Worm (Caenorhabditis elegans) whole organism, late embryonic: ENCODE results near the gene F21H7.2.

ENCODE experiments used
- F13H6.1 ChIP-seq: sonication (generic microtip); optimal IDR thresholded peaks from 2 replicates; lab custom pipeline; 2016; ENCODE audit warnings: missing genetic modification characterization, missing compliant biosample characterization
- T23F11.4 ChIP-seq: fragments of 200-800 bp; sonication (Bioruptor generic); optimal IDR thresholded peaks from 2 replicates; lab custom pipeline; 2018; ENCODE audit warnings: mild to moderate bottlenecking, missing genetic modification characterization, missing compliant biosample characterization
- ahr-1 ChIP-seq: sonication (generic microtip); optimal IDR thresholded peaks from 2 replicates; lab custom pipeline; 2016; ENCODE audit warnings: missing genetic modification characterization, missing compliant biosample characterization
- ceh-19 ChIP-seq: fragments of 200-800 bp; sonication (Bioruptor generic); optimal IDR thresholded peaks from 2 replicates; lab custom pipeline; 2018; ENCODE audit warnings: mild to moderate bottlenecking, missing genetic modification characterization, missing compliant biosample characterization
- ceh-2 ChIP-seq: sonication (generic microtip); optimal IDR thresholded peaks from 2 replicates; lab custom pipeline; 2016; ENCODE audit warnings: missing genotype, missing genetic modification characterization, missing compliant biosample characterization
- ceh-22 ChIP-seq: sonication (generic microtip); optimal IDR thresholded peaks from 2 replicates; lab custom pipeline; 2017; ENCODE audit warnings: missing biosample characterization, missing genetic modification characterization
- ceh-24 ChIP-seq: sonication (generic microtip); optimal IDR thresholded peaks from 2 replicates; lab custom pipeline; 2016; ENCODE audit warnings: mild to moderate bottlenecking, missing genetic modification characterization, missing compliant biosample characterization
- ceh-30 ChIP-seq: fragments of 150-350 bp; optimal IDR thresholded peaks from 2 replicates; lab custom pipeline; 2014; ENCODE audit warnings: missing biosample characterization, missing genetic modification characterization
- ceh-31 ChIP-seq: sonication (generic microtip); optimal IDR thresholded peaks from 2 replicates; lab custom pipeline; 2016; ENCODE audit warnings: missing genetic modification characterization, missing compliant biosample characterization
- ceh-45 ChIP-seq: fragments of 200-800 bp; sonication (Bioruptor generic); IDR thresholded peaks from 2 replicates; pipeline ENCODE4 v1.3.6; 2022; ENCODE audit warnings: missing genetic modification reagents, missing genetic modification characterization, missing compliant biosample characterization
- ceh-6 ChIP-seq: fragments of 200-800 bp; sonication (Bioruptor generic); optimal IDR thresholded peaks from 2 replicates; lab custom pipeline; 2018; ENCODE audit warnings: mild to moderate bottlenecking, missing genetic modification characterization, missing compliant biosample characterization
- ceh-9 ChIP-seq: sonication (generic microtip); optimal IDR thresholded peaks from 2 replicates; lab custom pipeline; 2016; ENCODE audit warnings: mild to moderate bottlenecking, missing genetic modification characterization, inconsistent platforms, missing compliant biosample characterization
- che-1 ChIP-seq: sonication (generic microtip); optimal IDR thresholded peaks from 2 replicates; lab custom pipeline; 2016; ENCODE audit warnings: mild to moderate bottlenecking, missing genetic modification characterization, missing compliant biosample characterization
- dmd-4 ChIP-seq: sonication (generic microtip); optimal IDR thresholded peaks from 2 replicates; lab custom pipeline; 2016; ENCODE audit warnings: borderline replicate concordance, missing genetic modification characterization, missing compliant biosample characterization
- fkh-6 ChIP-seq: sonication (generic microtip); optimal IDR thresholded peaks from 2 replicates; lab custom pipeline; 2016; ENCODE audit warnings: missing genetic modification characterization, missing compliant biosample characterization
- lim-6 ChIP-seq: sonication (generic microtip); optimal IDR thresholded peaks from 2 replicates; lab custom pipeline; 2016; ENCODE audit warnings: missing genetic modification characterization, missing compliant biosample characterization
- lin-11 ChIP-seq: fragments of 200-800 bp; sonication (Bioruptor generic); optimal IDR thresholded peaks from 2 replicates; lab custom pipeline; 2018; ENCODE audit warnings: mild to moderate bottlenecking, missing genetic modification characterization, missing compliant biosample characterization
- madf-2 ChIP-seq: sonication (generic microtip); optimal IDR thresholded peaks from 2 replicates; lab custom pipeline; 2017; ENCODE audit warnings: missing genetic modification characterization, missing compliant biosample characterization
- mec-3 ChIP-seq: sonication (generic microtip); optimal IDR thresholded peaks from 2 replicates; lab custom pipeline; 2016; ENCODE audit warnings: borderline replicate concordance, missing genetic modification characterization, missing compliant biosample characterization
- nhr-11 ChIP-seq: fragments of 150-350 bp; optimal IDR thresholded peaks from 2 replicates; lab custom pipeline; 2014; ENCODE audit warnings: missing biosample characterization, missing genetic modification characterization
- nhr-232 ChIP-seq: sonication (generic microtip); optimal IDR thresholded peaks from 2 replicates; lab custom pipeline; 2016; ENCODE audit warnings: missing genetic modification characterization, missing compliant biosample characterization
- npax-4 ChIP-seq: sonication (generic microtip); optimal IDR thresholded peaks from 2 replicates; lab custom pipeline; 2016; ENCODE audit warnings: missing genetic modification characterization, missing compliant biosample characterization
- pax-1 ChIP-seq: fragments of 150-350 bp; optimal IDR thresholded peaks from 2 replicates; lab custom pipeline; 2014; ENCODE audit warnings: missing biosample characterization, missing genetic modification characterization
- pha-4 ChIP-seq: fragments of 150-350 bp; optimal IDR thresholded peaks from 2 replicates; lab custom pipeline; 2018; ENCODE audit warnings: missing biosample characterization, missing genetic modification reagents, missing genetic modification characterization
- pqm-1 ChIP-seq: sonication (generic microtip); optimal IDR thresholded peaks from 2 replicates; lab custom pipeline; 2016; ENCODE audit warnings: missing genetic modification characterization, missing compliant biosample characterization
- pros-1 ChIP-seq: fragments of 150-350 bp; optimal IDR thresholded peaks from 2 replicates; lab custom pipeline; 2014; ENCODE audit warnings: missing biosample characterization, missing genetic modification reagents, missing genetic modification characterization
- ref-2 ChIP-seq: sonication (generic microtip); optimal IDR thresholded peaks from 2 replicates; lab custom pipeline; 2016; ENCODE audit warnings: missing genetic modification characterization, missing compliant biosample characterization
- sdc-2 ChIP-seq: sonication (generic microtip); optimal IDR thresholded peaks from 2 replicates; lab custom pipeline; 2016; ENCODE audit warnings: missing genotype, missing genetic modification characterization, missing compliant biosample characterization
- syd-9 ChIP-seq: sonication (generic microtip); optimal IDR thresholded peaks from 2 replicates; lab custom pipeline; 2016; ENCODE audit warnings: mild to moderate bottlenecking, missing genetic modification characterization, moderate library complexity, missing compliant biosample characterization
- tbx-2 ChIP-seq: sonication (generic microtip); optimal IDR thresholded peaks from 2 replicates; lab custom pipeline; 2016; ENCODE audit warnings: missing genetic modification characterization, missing compliant biosample characterization
- tbx-7 ChIP-seq: sonication (generic microtip); optimal IDR thresholded peaks from 2 replicates; lab custom pipeline; 2016; ENCODE audit warnings: missing genotype, missing genetic modification characterization, missing compliant biosample characterization
- ttx-3 ChIP-seq: sonication (generic microtip); optimal IDR thresholded peaks from 2 replicates; lab custom pipeline; 2016; ENCODE audit warnings: missing genetic modification reagents, missing genetic modification characterization, missing compliant biosample characterization
- unc-42 ChIP-seq: sonication (generic microtip); optimal IDR thresholded peaks from 2 replicates; lab custom pipeline; 2016; ENCODE audit warnings: missing genotype, missing genetic modification characterization, missing compliant biosample characterization
- zip-5 ChIP-seq: sonication (generic microtip); optimal IDR thresholded peaks from 2 replicates; lab custom pipeline; 2016; ENCODE audit warnings: missing genetic modification characterization, missing compliant biosample characterization
- ztf-16 ChIP-seq: sonication (generic microtip); optimal IDR thresholded peaks from 2 replicates; lab custom pipeline; 2017; ENCODE audit warnings: missing genetic modification characterization, missing compliant biosample characterization

F21H7.2 gene

ce11 chrV:16192114-16192513 is 37.7 kb downstream of the F21H7.2 start, which contains the start of gene srh-279:
Gene srh-279, plus strand, starts transcription at chrV:16192414.
- no peak for TF ChIP-seq mec-3 (tag; lab: Kevin White, UChicago)
- no peak for TF ChIP-seq tbx-7 (tag; lab: Kevin White, UChicago)

DNA sequence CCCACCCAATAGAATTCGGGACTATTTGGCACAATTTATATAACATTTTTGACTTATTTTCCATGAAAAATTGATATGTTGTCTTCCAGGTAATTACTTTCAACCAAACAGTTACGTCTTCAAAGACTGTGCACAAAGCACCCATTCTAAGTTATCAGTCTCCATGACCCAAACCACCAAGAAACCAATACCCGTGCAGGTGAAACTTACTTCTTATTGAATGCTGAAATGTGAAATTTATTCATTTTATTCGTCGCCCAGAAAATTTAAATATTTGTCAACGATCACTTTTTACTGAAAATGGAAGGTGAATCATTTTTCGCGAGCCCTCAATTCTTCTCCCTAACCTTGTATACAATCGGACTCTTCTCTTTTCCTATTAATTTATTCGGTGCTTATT is 39.3 kb downstream of the F21H7.2 start, which contains the start of gene srh-281:
Gene srh-281, plus strand, starts transcription at position 301 of the 400 bp plus-strand sequence.
- TF ChIP-seq ceh-30 (tag; lab: Kevin White, UChicago), result no peak
- no peak for TF ChIP-seq unc-42 (tag; lab: Kevin White, UChicago)
- TF ChIP-seq zip-5 (tag; lab: Kevin White, UChicago), result no peak
- TF ChIP-seq tbx-7 (tag; lab: Kevin White, UChicago), result no peak
- no peak for TF ChIP-seq nhr-232 (tag; lab: Kevin White, UChicago)
- TF ChIP-seq che-1 (tag; lab: Kevin White, UChicago), result no peak
- no peak for TF ChIP-seq ceh-22 (tag; lab: Kevin White, UChicago)
- TF ChIP-seq ceh-2 (tag; lab: Kevin White, UChicago), result no peak
- TF ChIP-seq ttx-3 (tag; lab: Kevin White, UChicago), result no peak
- TF ChIP-seq, all 69 proteins: peak for 0

DNA sequence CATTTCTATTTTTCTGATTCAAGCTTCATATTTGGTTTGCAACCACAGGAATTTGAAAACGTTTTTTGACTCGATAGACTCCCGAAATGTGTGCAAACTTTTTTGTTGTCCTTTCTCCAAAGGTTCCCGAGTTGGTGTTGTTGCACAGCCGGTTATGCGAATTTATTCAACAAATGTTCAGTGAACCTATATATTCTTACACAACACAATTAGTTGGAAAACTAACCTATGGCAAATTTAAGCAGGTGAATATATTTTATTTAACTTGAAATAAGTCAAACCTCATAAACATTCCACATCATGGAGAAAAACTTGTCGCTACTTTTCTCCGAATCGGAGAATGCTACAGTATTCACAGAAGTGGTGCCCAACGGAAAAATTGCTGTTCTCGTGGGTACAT is 46.4 kb downstream of the F21H7.2 start, which contains the start of gene srz-14:
Gene srz-14, plus strand, starts transcription at position 301 of the 400 bp plus-strand sequence.
- TF ChIP-seq pha-4 (no peak), pax-1 (tag; lab: Kevin White, UChicago) (no peak)

DNA sequence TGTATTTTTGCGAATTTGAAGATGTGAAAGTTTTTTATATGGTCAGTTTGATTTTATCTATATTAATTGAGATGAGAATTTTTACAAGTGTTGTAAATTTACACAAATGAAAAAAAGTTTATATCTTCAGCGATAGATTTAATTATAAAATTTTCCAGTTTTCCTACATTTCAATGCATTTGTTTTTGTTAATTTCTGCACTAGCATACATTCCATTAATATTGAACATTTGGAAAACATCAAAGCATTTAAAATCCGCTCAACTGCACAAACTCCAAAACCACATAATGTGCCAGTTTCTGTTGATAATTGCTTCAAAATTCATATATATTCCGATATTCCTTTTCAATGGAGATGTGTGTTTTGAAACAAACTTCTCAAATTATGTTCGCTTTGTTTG is 46.9 kb downstream of the F21H7.2 start, which contains the start of gene srh-277:
Gene srh-277, plus strand, starts transcription at position 301 of the 400 bp plus-strand sequence.
- no peak for TF ChIP-seq syd-9 (tag; lab: Kevin White, UChicago)
- no peak for TF ChIP-seq sdc-2 (tag; lab: Kevin White, UChicago)
- no peak for TF ChIP-seq pha-4
- no peak for TF ChIP-seq npax-4 (tag; lab: Kevin White, UChicago)
- no peak for TF ChIP-seq F13H6.1 (tag; lab: Kevin White, UChicago)
- TF ChIP-seq ceh-19 (GFP tag; lab: Kevin White, UChicago), result no peak
- TF ChIP-seq zip-5 (tag; lab: Kevin White, UChicago), result no peak
- TF ChIP-seq ztf-16 (tag; lab: Kevin White, UChicago), result no peak
- TF ChIP-seq, all 69 proteins: peak for 0

DNA sequence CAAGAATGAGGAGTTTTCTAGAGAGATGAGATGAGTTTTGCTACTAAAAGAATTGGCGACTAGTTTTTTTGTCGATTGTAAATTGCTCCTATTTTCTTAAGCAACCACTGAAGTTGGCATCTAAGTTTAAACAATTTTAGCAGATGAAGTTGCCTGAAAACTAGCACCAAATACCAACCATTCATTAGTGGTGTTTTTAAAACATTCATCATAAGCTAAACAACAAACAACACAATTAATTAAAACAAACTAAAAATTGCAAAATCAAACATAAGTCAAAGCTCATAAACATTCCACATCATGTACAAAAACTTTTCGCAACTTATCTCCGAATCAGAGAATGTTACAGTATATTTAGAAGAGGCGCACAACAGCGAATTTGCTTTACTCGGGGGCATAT is 47.7 kb downstream of the F21H7.2 start, which contains the start of gene srz-13:
Gene srz-13, plus strand, starts transcription at position 301 of the 400 bp plus-strand sequence.
- TF ChIP-seq ceh-6 (GFP tag; lab: Kevin White, UChicago) (no peak), dmd-4 (no peak), pha-4 (no peak), ceh-45 (GFP tag; lab: Robert Waterston, UW) (no peak), tbx-2 (no peak), ceh-30 (tag; lab: Kevin White, UChicago) (no peak), ceh-9 (tag; lab: Kevin White, UChicago) (no peak), ceh-31 (no peak), T23F11.4 (GFP tag; lab: Kevin White, UChicago) (no peak), ahr-1 (tag; lab: Kevin White, UChicago) (no peak), pax-1 (tag; lab: Kevin White, UChicago) (no peak), ttx-3 (tag; lab: Kevin White, UChicago) (no peak), pros-1 (tag; lab: Kevin White, UChicago) (no peak), ceh-22 (tag; lab: Kevin White, UChicago) (no peak), zip-5 (tag; lab: Kevin White, UChicago) (no peak), ztf-16 (tag; lab: Kevin White, UChicago) (no peak), pqm-1 (tag; lab: Kevin White, UChicago) (no peak), ceh-24 (tag; lab: Kevin White, UChicago) (no peak), madf-2 (tag; lab: Kevin White, UChicago) (no peak)
- TF ChIP-seq, all 69 proteins: peak for 0

DNA sequence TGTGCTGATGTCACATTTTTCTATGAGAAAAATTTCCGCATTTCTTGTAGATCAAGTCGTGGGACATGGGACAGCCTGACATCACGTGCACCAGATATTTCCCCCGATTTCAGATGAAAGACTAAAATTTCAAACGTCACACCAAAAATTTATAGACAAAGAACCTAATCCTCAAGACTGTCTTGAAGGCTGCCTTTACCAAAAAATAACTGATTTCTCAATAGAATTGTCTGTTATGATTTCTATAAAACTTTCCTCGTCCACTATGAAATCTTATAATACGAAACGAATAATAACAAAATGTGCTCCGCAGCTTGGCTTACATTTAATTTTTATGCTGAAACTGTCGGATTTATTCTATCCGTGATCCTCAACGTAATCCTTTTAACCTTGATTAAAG is 49.4 kb downstream of the F21H7.2 start, which contains the start of gene str-106:
Gene str-106, plus strand, starts transcription at position 301 of the 400 bp plus-strand sequence.
- TF ChIP-seq lin-11 (tag; lab: Kevin White, UChicago) (no peak), ceh-19 (GFP tag; lab: Kevin White, UChicago) (no peak), sdc-2 (tag; lab: Kevin White, UChicago) (no peak), che-1 (tag; lab: Kevin White, UChicago) (no peak), fkh-6 (tag; lab: Kevin White, UChicago) (no peak), mec-3 (tag; lab: Kevin White, UChicago) (no peak), ref-2 (tag; lab: Kevin White, UChicago) (no peak), ceh-31 (no peak), pqm-1 (tag; lab: Kevin White, UChicago) (no peak), nhr-11 (tag; lab: Kevin White, UChicago) (no peak), lim-6 (no peak)
